Worm (Caenorhabditis elegans): ENCODE results near the gene F10E7.2.

DNA sequence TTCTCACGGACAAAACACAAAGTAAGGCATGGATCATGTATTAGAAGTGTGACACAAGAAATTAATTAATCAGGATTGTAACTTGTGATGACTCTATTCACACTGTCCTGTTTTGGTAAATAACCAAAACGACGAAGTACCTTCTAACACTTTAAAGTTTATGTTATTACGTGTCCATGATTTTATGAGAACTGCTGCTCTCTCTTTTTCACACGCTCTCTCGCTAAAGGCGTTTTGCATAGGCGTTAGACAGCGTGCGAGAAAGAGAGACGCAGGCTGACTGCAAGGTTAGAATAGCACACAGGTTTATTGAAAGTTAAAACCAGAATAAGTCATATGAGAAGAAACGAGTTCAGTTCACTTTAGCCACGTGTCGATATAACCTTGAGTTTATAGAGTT, 32.0 kb upstream of the F10E7.2 start:
- no peak for TF ChIP-seq ama-1 (optimal IDR thresholded peaks at IDR 0.05)
- TF ChIP-seq ceh-13 (GFP tag; optimal IDR thresholded peaks at IDR 0.05) = no peak
- TF ChIP-seq scrt-1 (GFP tag; IDR thresholded peaks at IDR 0.05) = no peak
- TF ChIP-seq F13C5.2 (tag; optimal IDR thresholded peaks at IDR 0.05) = no peak
- no peak for TF ChIP-seq tra-4 (tag; optimal IDR thresholded peaks at IDR 0.05)
- TF ChIP-seq tbx-11 (GFP tag; IDR thresholded peaks at IDR 0.05) = no peak
- TF ChIP-seq ets-7 (tag; optimal IDR thresholded peaks at IDR 0.05) = no peak
- no peak for TF ChIP-seq aly-1 (tag; optimal IDR thresholded peaks at IDR 0.05)
- TF ChIP-seq pes-1 (GFP tag; IDR thresholded peaks at IDR 0.05) = no peak
- no peak for TF ChIP-seq hmg-4 (GFP tag; optimal IDR thresholded peaks at IDR 0.05)

Data from whole organism, early embryonic.